Worm (Caenorhabditis elegans) whole organism, L1 larva: ENCODE results near the gene K08H2.3.

Experiments
- C16A3.4 ChIP-seq: fragments of 150-350 bp; optimal IDR thresholded peaks from 2 replicates; lab custom pipeline; 2014; ENCODE audit warnings: missing biosample characterization, missing genetic modification characterization
- C34B4.2 ChIP-seq: sonication (generic microtip); optimal IDR thresholded peaks from 2 replicates; lab custom pipeline; 2017; ENCODE audit warnings: mild to moderate bottlenecking, missing genetic modification characterization, missing compliant biosample characterization
- alr-1 ChIP-seq: fragments of 200-800 bp; sonication (Bioruptor generic); optimal IDR thresholded peaks from 2 replicates; lab custom pipeline; 2018; ENCODE audit warnings: borderline replicate concordance, mild to moderate bottlenecking, missing genetic modification characterization, missing compliant biosample characterization
- aly-2 ChIP-seq: fragments of 150-350 bp; optimal IDR thresholded peaks from 2 replicates; lab custom pipeline; 2014; ENCODE audit warnings: missing biosample characterization, missing genetic modification characterization
- ama-1 ChIP-seq: fragments of 150-350 bp; optimal IDR thresholded peaks from 2 replicates; lab custom pipeline; 2014
- ceh-8 ChIP-seq: fragments of 200-800 bp; sonication (Bioruptor generic); optimal IDR thresholded peaks from 2 replicates; lab custom pipeline; 2018; ENCODE audit warnings: mild to moderate bottlenecking, missing genetic modification characterization, moderate library complexity, missing compliant biosample characterization
- ceh-82 ChIP-seq, 3 experiments: fragments of 150-350 bp in 1 of 3; sonication (generic microtip) in 2 of 3; optimal IDR thresholded peaks; 2 replicates each; lab custom pipeline; 2014 to 2017; ENCODE audit warnings: missing biosample characterization in 3 of 3, missing genetic modification characterization in 3 of 3
- ceh-88 ChIP-seq: fragments of 200-800 bp; sonication (Bioruptor generic); IDR thresholded peaks from 2 replicates; pipeline ENCODE4 v1.3.6; 2022; ENCODE audit warnings: missing genetic modification characterization, missing compliant biosample characterization
- ces-1 ChIP-seq: fragments of 150-350 bp; optimal IDR thresholded peaks from 2 replicates; lab custom pipeline; 2014; ENCODE audit warnings: missing biosample characterization, missing genetic modification reagents, missing genetic modification characterization
- dpl-1 ChIP-seq, 3 experiments: fragments of 150-350 bp in 2 of 3; sonication (generic microtip) in 1 of 3; optimal IDR thresholded peaks; 2 replicates each; lab custom pipeline; 2014 to 2017; ENCODE audit warnings: missing biosample characterization in 3 of 3, missing genetic modification characterization in 3 of 3, missing genetic modification reagents in 3 of 3
- dsc-1 ChIP-seq: sonication (generic microtip); optimal IDR thresholded peaks from 2 replicates; lab custom pipeline; 2016; ENCODE audit warnings: mild to moderate bottlenecking, missing genetic modification characterization, missing compliant biosample characterization
- efl-1 ChIP-seq, 4 experiments: fragments of 150-350 bp; optimal IDR thresholded peaks in 3 of 4; peaks in 1 of 4; 1 replicate in 1 of 4; 2 replicates in 3 of 4; lab custom pipeline; 2014; ENCODE audit warnings: missing biosample characterization in 2 of 4, missing genetic modification characterization in 2 of 4, missing genetic modification reagents in 2 of 4
- egl-13 ChIP-seq: sonication (generic microtip); optimal IDR thresholded peaks from 2 replicates; lab custom pipeline; 2016; ENCODE audit warnings: missing genotype, missing genetic modification reagents, missing genetic modification characterization, missing compliant biosample characterization
- elt-3 ChIP-seq, 6 experiments: fragments of 150-350 bp in 1 of 6; sonication (generic microtip); optimal IDR thresholded peaks; 2 replicates each; lab custom pipeline; 2017 to 2018; ENCODE audit warnings: missing biosample characterization in 6 of 6, missing genetic modification characterization in 6 of 6, inconsistent platforms in 1 of 6
- ets-5 ChIP-seq: fragments of 200-800 bp; sonication (Bioruptor generic); IDR thresholded peaks from 2 replicates; pipeline ENCODE4 v1.3.6; 2022; ENCODE audit warnings: missing genetic modification characterization, missing compliant biosample characterization
- fkh-10 ChIP-seq: sonication (generic microtip); optimal IDR thresholded peaks from 2 replicates; lab custom pipeline; 2017; ENCODE audit warnings: missing biosample characterization, missing genetic modification reagents, missing genetic modification characterization
- fkh-4 ChIP-seq: sonication (generic microtip); optimal IDR thresholded peaks from 2 replicates; lab custom pipeline; 2016; ENCODE audit warnings: missing compliant biosample characterization, missing genetic modification characterization, borderline replicate concordance
- fkh-8 ChIP-seq: sonication (generic microtip); optimal IDR thresholded peaks from 2 replicates; lab custom pipeline; 2016; ENCODE audit warnings: mild to moderate bottlenecking, missing genetic modification characterization, missing compliant biosample characterization
- fos-1 ChIP-seq: fragments of 150-350 bp; optimal IDR thresholded peaks from 2 replicates; lab custom pipeline; 2014; ENCODE audit warnings: missing biosample characterization, missing genetic modification characterization
- grh-1 ChIP-seq: fragments of 200-800 bp; sonication (Bioruptor generic); IDR thresholded peaks from 2 replicates; pipeline ENCODE4 v1.3.6; 2022; ENCODE audit warnings: missing genetic modification reagents, missing genetic modification characterization, missing compliant biosample characterization
- hlh-4 ChIP-seq: sonication (generic microtip); optimal IDR thresholded peaks from 2 replicates; lab custom pipeline; 2016; ENCODE audit warnings: mild to moderate bottlenecking, missing genetic modification characterization, missing compliant biosample characterization
- irx-1 ChIP-seq: sonication (generic microtip); optimal IDR thresholded peaks from 2 replicates; lab custom pipeline; 2016; ENCODE audit warnings: missing genetic modification characterization, missing compliant biosample characterization
- isw-1 ChIP-seq: fragments of 200-800 bp; sonication (Bioruptor generic); IDR thresholded peaks from 2 replicates; pipeline ENCODE4 v1.3.6; 2022; ENCODE audit warnings: missing genetic modification characterization, missing compliant biosample characterization
- lin-13 ChIP-seq: fragments of 150-350 bp; optimal IDR thresholded peaks from 2 replicates; lab custom pipeline; 2014; ENCODE audit warnings: missing biosample characterization, missing genetic modification reagents, missing genetic modification characterization
- lin-14 ChIP-seq: fragments of 200-800 bp; sonication (Bioruptor generic); optimal IDR thresholded peaks from 2 replicates; lab custom pipeline; 2018; ENCODE audit warnings: mild to moderate bottlenecking, missing genetic modification characterization, moderate library complexity, missing compliant biosample characterization
- lin-15B ChIP-seq: fragments of 150-350 bp; sonication (generic microtip); optimal IDR thresholded peaks from 3 replicates; lab custom pipeline; 2014; ENCODE audit warnings: missing biosample characterization, missing genetic modification characterization
- mab-9 ChIP-seq: fragments of 200-800 bp; sonication (Bioruptor generic); IDR thresholded peaks from 2 replicates; pipeline ENCODE4 v1.3.6; 2022; ENCODE audit warnings: missing genetic modification reagents, missing genetic modification characterization, missing compliant biosample characterization
- mdl-1 ChIP-seq, 2 experiments: fragments of 150-350 bp; optimal IDR thresholded peaks; 2 replicates each; lab custom pipeline; 2014 to 2017; ENCODE audit warnings: missing biosample characterization in 2 of 2, missing genetic modification characterization in 2 of 2, inconsistent platforms in 1 of 2
- mef-2 ChIP-seq: fragments of 150-350 bp; optimal IDR thresholded peaks from 2 replicates; lab custom pipeline; 2014; ENCODE audit warnings: missing biosample characterization, missing genetic modification characterization
- mep-1 ChIP-seq: fragments of 150-350 bp; optimal IDR thresholded peaks from 2 replicates; lab custom pipeline; 2014; ENCODE audit warnings: missing biosample characterization, missing genetic modification characterization
- nhr-12 ChIP-seq: sonication (generic microtip); optimal IDR thresholded peaks from 2 replicates; lab custom pipeline; 2017; ENCODE audit warnings: missing biosample characterization, missing genetic modification characterization
- nhr-237 ChIP-seq: fragments of 150-350 bp; optimal IDR thresholded peaks from 2 replicates; lab custom pipeline; 2014; ENCODE audit warnings: missing biosample characterization, missing genetic modification characterization
- nhr-71 ChIP-seq: sonication (generic microtip); optimal IDR thresholded peaks from 2 replicates; lab custom pipeline; 2016; ENCODE audit warnings: mild to moderate bottlenecking, missing genetic modification characterization, moderate library complexity, missing compliant biosample characterization
- nhr-84 ChIP-seq: sonication (generic microtip); optimal IDR thresholded peaks from 2 replicates; lab custom pipeline; 2017; ENCODE audit warnings: missing biosample characterization, missing genetic modification characterization
- nhr-90 ChIP-seq: sonication (generic microtip); optimal IDR thresholded peaks from 2 replicates; lab custom pipeline; 2016; ENCODE audit warnings: mild to moderate bottlenecking, missing genetic modification characterization, missing compliant biosample characterization; ENCODE audit not compliant: poor library complexity
- snpc-4 ChIP-seq: fragments of 150-350 bp; optimal IDR thresholded peaks from 2 replicates; lab custom pipeline; 2014; ENCODE audit warnings: missing biosample characterization, missing genetic modification characterization
- snu-23 ChIP-seq: sonication (generic microtip); optimal IDR thresholded peaks from 2 replicates; lab custom pipeline; 2016; ENCODE audit warnings: missing genetic modification characterization, missing compliant biosample characterization
- sox-4 ChIP-seq: sonication (generic microtip); optimal IDR thresholded peaks from 2 replicates; lab custom pipeline; 2016; ENCODE audit warnings: missing genetic modification characterization, missing compliant biosample characterization
- sptf-1 ChIP-seq: fragments of 150-350 bp; optimal IDR thresholded peaks from 2 replicates; lab custom pipeline; 2014; ENCODE audit warnings: missing biosample characterization, missing genetic modification characterization
- sup-37 ChIP-seq: fragments of 200-800 bp; sonication (Bioruptor generic); optimal IDR thresholded peaks from 2 replicates; lab custom pipeline; 2018; ENCODE audit warnings: mild to moderate bottlenecking, missing genetic modification characterization, missing compliant biosample characterization
- swsn-7 ChIP-seq: sonication (generic microtip); optimal IDR thresholded peaks from 2 replicates; lab custom pipeline; 2016; ENCODE audit warnings: missing genetic modification characterization, missing compliant biosample characterization
- unc-130 ChIP-seq: fragments of 150-350 bp; optimal IDR thresholded peaks from 2 replicates; lab custom pipeline; 2017; ENCODE audit warnings: missing biosample characterization, missing genetic modification characterization, inconsistent platforms
- unc-30 ChIP-seq: sonication (generic microtip); optimal IDR thresholded peaks from 2 replicates; lab custom pipeline; 2017; ENCODE audit warnings: missing biosample characterization, missing genetic modification characterization
- unc-86 ChIP-seq: sonication (generic microtip); optimal IDR thresholded peaks from 2 replicates; lab custom pipeline; 2016; ENCODE audit warnings: missing genetic modification characterization, missing compliant biosample characterization
- unc-98 ChIP-seq: fragments of 200-800 bp; sonication (Bioruptor generic); IDR thresholded peaks from 2 replicates; pipeline ENCODE4 v1.3.6; 2022; ENCODE audit warnings: missing genetic modification characterization, missing compliant biosample characterization
- xbp-1 ChIP-seq: sonication (generic microtip); optimal IDR thresholded peaks from 2 replicates; lab custom pipeline; 2016; ENCODE audit warnings: missing genetic modification characterization, missing compliant biosample characterization
- zag-1 ChIP-seq: fragments of 150-350 bp; optimal IDR thresholded peaks from 2 replicates; lab custom pipeline; 2014; ENCODE audit warnings: missing biosample characterization, missing genetic modification characterization
- zip-4 ChIP-seq: fragments of 200-800 bp; sonication (Bioruptor generic); optimal IDR thresholded peaks from 2 replicates; lab custom pipeline; 2018; ENCODE audit warnings: mild to moderate bottlenecking, missing genetic modification characterization, moderate library complexity, missing compliant biosample characterization
- ztf-11 ChIP-seq, 2 experiments: sonication (generic microtip); optimal IDR thresholded peaks; 2 replicates each; lab custom pipeline; 2016 to 2017; ENCODE audit warnings: missing genetic modification characterization in 2 of 2, missing biosample characterization in 1 of 2, missing compliant biosample characterization in 1 of 2
- ztf-4 ChIP-seq: fragments of 150-350 bp; optimal IDR thresholded peaks from 2 replicates; lab custom pipeline; 2014; ENCODE audit warnings: missing biosample characterization, missing genetic modification characterization

Gene K08H2.3

ce11 chrX:13248265-13248664, 11.1 kb downstream of the K08H2.3 start, which contains the start of gene K08H2.7 (continued):
- no peak for TF ChIP-seq sox-4 (tag; lab: Kevin White, UChicago)

ce11 chrX:13249102-13249501, 11.9 kb downstream of the K08H2.3 start:
- TF ChIP-seq nhr-71 (peak; percentile 4), lin-15B (no peak), fkh-8 (tag; lab: Kevin White, UChicago) (peak; percentile 39)
- TF ChIP-seq, all 84 proteins: peak for 2

- TF ChIP-seq unc-98 (GFP tag; lab: Robert Waterston, UW) (no peak), sox-4 (tag; lab: Kevin White, UChicago) (no peak), swsn-7 (tag; lab: Kevin White, UChicago) (peak; percentile 25), nhr-12 (tag; lab: Kevin White, UChicago) (no peak), unc-30 (tag; lab: Kevin White, UChicago) (no peak), hlh-4 (tag; lab: Kevin White, UChicago) (no peak), mef-2 (no peak), egl-13 (no peak), snpc-4 (tag; lab: Kevin White, UChicago) (no peak), nhr-84 (tag; lab: Kevin White, UChicago) (no peak), fkh-10 (no peak), zip-4 (no peak), elt-3 (tag; optimal IDR thresholded peaks at IDR 0.05; lab: Kevin White, UChicago) (peak in 5 of 6 experiments; percentile 37 to 85 (median 79)), alr-1 (tag; lab: Kevin White, UChicago) (no peak), C16A3.4 (tag; lab: Kevin White, UChicago) (peak; percentile 53), mab-9 (GFP tag; lab: Robert Waterston, UW) (no peak), ztf-11 (tag; optimal IDR thresholded peaks at IDR 0.05; lab: Kevin White, UChicago) (no peak), lin-13 (GFP tag; lab: Kevin White, UChicago) (no peak), sptf-1 (tag; lab: Kevin White, UChicago) (no peak), unc-130 (tag; lab: Kevin White, UChicago) (peak; percentile 63), mdl-1 (tag; optimal IDR thresholded peaks at IDR 0.05; lab: Kevin White, UChicago) (peak in 1 of 2 experiments; percentile 91), ztf-4 (no peak), ets-5 (no peak), ceh-88 (GFP tag; lab: Robert Waterston, UW) (no peak), ceh-82 (tag; optimal IDR thresholded peaks at IDR 0.05; lab: Kevin White, UChicago) (peak in 1 of 3 experiments; percentile 6), zag-1 (tag; lab: Kevin White, UChicago) (no peak), ceh-8 (no peak), isw-1 (GFP tag; lab: Robert Waterston, UW) (no peak), C34B4.2 (tag; lab: Kevin White, UChicago) (no peak), lin-14 (GFP tag; lab: Kevin White, UChicago) (peak; percentile 85), ces-1 (GFP tag; lab: Kevin White, UChicago) (no peak), fos-1 (tag; lab: Kevin White, UChicago) (no peak), nhr-237 (no peak), ama-1 (lab: Kevin White, UChicago) (no peak), fkh-4 (tag; lab: Kevin White, UChicago) (no peak), dsc-1 (no peak), unc-86 (tag; lab: Kevin White, UChicago) (no peak), grh-1 (GFP tag; lab: Robert Waterston, UW) (0 out of 2 replicates have a peak, but pooled peaks have one; percentile 7), xbp-1 (tag; lab: Kevin White, UChicago) (no peak), snu-23 (GFP tag; lab: Kevin White, UChicago) (peak; percentile 75), mep-1 (tag; lab: Kevin White, UChicago) (no peak), nhr-90 (tag; lab: Kevin White, UChicago) (peak; percentile 64), dpl-1 (GFP tag; optimal IDR thresholded peaks at IDR 0.05; lab: Kevin White, UChicago) (peak in 1 of 3 experiments; percentile 7), efl-1 (optimal IDR thresholded peaks at IDR 0.05; lab: Kevin White, UChicago) (no peak), efl-1 (GFP tag; optimal IDR thresholded peaks at IDR 0.05 in 1 of 2; lab: Kevin White, UChicago) (no peak), aly-2 (tag; lab: Kevin White, UChicago) (no peak), sup-37 (no peak), irx-1 (tag; lab: Kevin White, UChicago) (no peak)
Measured at ce11 chrX:13250163-13250562, 13.0 kb downstream of the K08H2.3 start.
